Fruit fly (Drosophila melanogaster): ENCODE measurements around the gene Ets65A.

Gene Ets65A

DNA sequence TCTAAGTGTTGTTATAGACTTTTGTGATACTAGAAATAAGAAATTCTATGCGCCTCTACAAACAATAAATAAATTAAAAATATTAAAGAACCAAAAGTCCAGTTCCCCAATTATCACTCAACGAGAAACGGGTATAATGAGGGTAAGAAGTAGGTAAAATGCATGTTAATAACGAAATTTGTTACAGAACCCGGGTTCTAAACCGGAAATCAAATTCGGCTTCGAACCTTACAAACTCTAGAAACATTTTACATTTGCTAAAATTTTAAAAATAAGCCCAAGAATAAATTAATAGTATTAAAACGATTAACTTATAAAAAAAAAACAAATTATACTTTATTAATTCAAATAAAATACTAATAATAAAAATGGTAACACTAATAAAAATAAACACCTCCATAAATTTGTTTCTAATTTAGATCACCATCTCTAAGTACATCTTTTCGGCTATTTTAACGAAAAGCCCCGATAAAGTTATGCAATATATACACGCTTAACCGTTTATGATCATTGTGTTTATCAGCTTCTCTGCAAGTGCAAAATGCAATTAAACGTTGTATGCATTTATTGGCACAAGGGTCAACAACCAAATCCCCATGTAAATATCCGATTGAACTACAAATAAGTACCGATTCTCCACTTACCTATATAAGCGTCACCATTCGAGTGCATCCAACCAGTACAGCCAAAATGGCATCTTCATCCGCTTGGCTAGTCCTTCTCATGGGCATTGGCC is 25.8 kb upstream of the Ets65A start, which contains the start of gene CG6602 (continued):
- peak; percentile 70 for TF ChIP-seq CG10147 (GFP tag; optimal IDR thresholded peaks at IDR 0.05)
- 0 out of 3 replicates have a peak, but pooled peaks have one; percentile 18 for TF ChIP-seq row (GFP tag; IDR thresholded peaks at IDR 0.05)
- TF ChIP-seq jigr1 (GFP tag; IDR thresholded peaks at IDR 0.05) = no peak; the same call in 2 of the 3 replicates
- TF ChIP-seq CG6813 (GFP tag; optimal IDR thresholded peaks at IDR 0.05) = peak; percentile 74
- peak; percentile 69 for TF ChIP-seq ATbp (GFP tag; optimal IDR thresholded peaks at IDR 0.05)
- peak; percentile 65 for TF ChIP-seq BtbVII (GFP tag; optimal IDR thresholded peaks at IDR 0.05)
- peak; percentile 46 for TF ChIP-seq CG2116 (GFP tag; optimal IDR thresholded peaks at IDR 0.05)
- no peak for TF ChIP-seq CG7745 (tag; optimal IDR thresholded peaks at IDR 0.05)
- TF ChIP-seq Oaz (GFP tag; IDR thresholded peaks at IDR 0.05) = peak; percentile 38; the same call in 1 of the 2 replicates
- TF ChIP-seq dmrt11E (tag; optimal IDR thresholded peaks at IDR 0.05) = peak; percentile 39
- peak; percentile 5; the same call in 1 of the 3 replicates for TF ChIP-seq Optix (GFP tag; IDR thresholded peaks at IDR 0.05)
- peak; percentile 7; the same call in 1 of the 2 replicates for TF ChIP-seq CG17612 (GFP tag; IDR thresholded peaks at IDR 0.05)
- TF ChIP-seq CG3726 (GFP tag; IDR thresholded peaks at IDR 0.05) = peak; percentile 25; the same call in 1 of the 3 replicates
- peak; percentile 66 for TF ChIP-seq CG14441 (GFP tag; IDR thresholded peaks at IDR 0.05)
- peak; percentile 45 for TF ChIP-seq Side (GFP tag; optimal IDR thresholded peaks at IDR 0.05)
- peak; percentile 23 for TF ChIP-seq CG2202 (tag; optimal IDR thresholded peaks at IDR 0.05)
- no peak for TF ChIP-seq Kr (GFP tag; optimal IDR thresholded peaks at IDR 0.05)
- TF ChIP-seq slbo (GFP tag; IDR thresholded peaks at IDR 0.05) = peak; percentile 83
- TF ChIP-seq D19B (GFP tag; optimal IDR thresholded peaks at IDR 0.05) = peak; percentile 69
- peak; percentile 81 for TF ChIP-seq Ptx1 (GFP tag; IDR thresholded peaks at IDR 0.05)
- no peak for TF ChIP-seq seq (GFP tag; IDR thresholded peaks at IDR 0.05)
- TF ChIP-seq Stat92E (GFP tag; optimal IDR thresholded peaks at IDR 0.05) = no peak
- peak; percentile 47 for TF ChIP-seq E2f2 (GFP tag; IDR thresholded peaks at IDR 0.05)
- peak; percentile 26 for TF ChIP-seq Six4 (GFP tag; optimal IDR thresholded peaks at IDR 0.05)
- TF ChIP-seq CG7556 (GFP tag; optimal IDR thresholded peaks at IDR 0.05) = no peak
- TF ChIP-seq CG11456 (GFP tag; IDR thresholded peaks at IDR 0.05) = peak; percentile 89
- TF ChIP-seq MTF-1 (GFP tag; optimal IDR thresholded peaks at IDR 0.05; ENCODE audit: borderline replicate concordance) = peak; percentile 86
- TF ChIP-seq Ets97D (GFP tag; optimal IDR thresholded peaks at IDR 0.05) = peak; percentile 99
- TF ChIP-seq sisA (GFP tag; IDR thresholded peaks at IDR 0.05) = peak; percentile 56; the same call in 1 of the 2 replicates
- peak; percentile 5 for TF ChIP-seq CG12744 (GFP tag; optimal IDR thresholded peaks at IDR 0.05)
- TF ChIP-seq CoRest (tag; optimal IDR thresholded peaks at IDR 0.05) = peak; percentile 53
- TF ChIP-seq CG10959 (GFP tag; IDR thresholded peaks at IDR 0.05) = peak; percentile 16; the same call in 1 of the 2 replicates
- peak; percentile 58 for TF ChIP-seq CG9932 (GFP tag; IDR thresholded peaks at IDR 0.05)
- no peak for TF ChIP-seq crol (GFP tag; IDR thresholded peaks at IDR 0.05)
- peak; percentile 52 for TF ChIP-seq CG2875 (GFP tag; optimal IDR thresholded peaks at IDR 0.05)
- TF ChIP-seq CG18011 (GFP tag; optimal IDR thresholded peaks at IDR 0.05) = peak; percentile 45
- peak; percentile 41 for TF ChIP-seq CG3407 (GFP tag; optimal IDR thresholded peaks at IDR 0.05)
- peak; percentile 35 for TF ChIP-seq CG6854 (GFP tag; optimal IDR thresholded peaks at IDR 0.05)
- TF ChIP-seq jing (GFP tag; optimal IDR thresholded peaks at IDR 0.05) = peak; percentile 39
- peak; percentile 26 for TF ChIP-seq CG30403 (GFP tag; optimal IDR thresholded peaks at IDR 0.05)
- peak; percentile 30 for TF ChIP-seq Sry-δ (GFP tag; optimal IDR thresholded peaks at IDR 0.05)
- peak; percentile 45 for TF ChIP-seq ac (GFP tag; optimal IDR thresholded peaks at IDR 0.05)
- TF ChIP-seq pfk (GFP tag; optimal IDR thresholded peaks at IDR 0.05) = peak; percentile 44
- no peak for TF ChIP-seq bowl (GFP tag; IDR thresholded peaks at IDR 0.05)
- no peak for TF ChIP-seq CG10462 (GFP tag; optimal IDR thresholded peaks at IDR 0.05)
- TF ChIP-seq CHES-1-like (GFP tag; optimal IDR thresholded peaks at IDR 0.05) = peak; percentile 47
- peak; percentile 5; the same call in 1 of the 2 replicates for TF ChIP-seq ham (GFP tag; IDR thresholded peaks at IDR 0.05)
- peak; percentile 86 for TF ChIP-seq Fer3 (tag; optimal IDR thresholded peaks at IDR 0.05)
- peak; percentile 51 for TF ChIP-seq ash1 (GFP tag; optimal IDR thresholded peaks at IDR 0.05)
